Worm (Caenorhabditis elegans) whole organism, early embryonic: ENCODE measurements around the gene mec-5.

Source experiments
- B0310.2 ChIP-seq: sonication (generic microtip); optimal IDR thresholded peaks from 2 replicates; lab custom pipeline; 2016; ENCODE audit warnings: mild to moderate bottlenecking, missing genetic modification characterization, missing compliant biosample characterization
- F13C5.2 ChIP-seq: sonication (generic microtip); optimal IDR thresholded peaks from 2 replicates; lab custom pipeline; 2017; ENCODE audit warnings: mild to moderate bottlenecking, missing genetic modification characterization, inconsistent platforms, missing compliant biosample characterization
- aly-1 ChIP-seq: sonication (generic microtip); optimal IDR thresholded peaks from 2 replicates; lab custom pipeline; 2016; ENCODE audit warnings: missing genetic modification characterization, missing compliant biosample characterization
- ama-1 ChIP-seq: fragments of 150-350 bp; optimal IDR thresholded peaks from 2 replicates; lab custom pipeline; 2014
- ceh-13 ChIP-seq: fragments of 200-800 bp; sonication (Bioruptor generic); optimal IDR thresholded peaks from 2 replicates; lab custom pipeline; 2018; ENCODE audit warnings: mild to moderate bottlenecking, missing genetic modification characterization, missing compliant biosample characterization
- ceh-36 ChIP-seq: sonication (generic microtip); optimal IDR thresholded peaks from 2 replicates; lab custom pipeline; 2016; ENCODE audit warnings: missing genetic modification characterization, inconsistent platforms, missing compliant biosample characterization
- ets-7 ChIP-seq: sonication (generic microtip); optimal IDR thresholded peaks from 2 replicates; lab custom pipeline; 2016; ENCODE audit warnings: missing genotype, missing genetic modification characterization, missing compliant biosample characterization
- flt-1 ChIP-seq: fragments of 200-800 bp; sonication (Bioruptor generic); IDR thresholded peaks from 2 replicates; pipeline ENCODE4 v1.3.6; 2022; ENCODE audit warnings: missing genetic modification characterization, missing compliant biosample characterization
- hmbx-1 ChIP-seq: sonication (generic microtip); optimal IDR thresholded peaks from 2 replicates; lab custom pipeline; 2016; ENCODE audit warnings: mild to moderate bottlenecking, missing genetic modification characterization, missing compliant biosample characterization
- hmg-4 ChIP-seq: fragments of 200-800 bp; sonication (Bioruptor generic); optimal IDR thresholded peaks from 2 replicates; lab custom pipeline; 2018; ENCODE audit warnings: mild to moderate bottlenecking, missing genetic modification characterization, missing compliant biosample characterization
- hnd-1 ChIP-seq: sonication (generic microtip); optimal IDR thresholded peaks from 2 replicates; lab custom pipeline; 2016; ENCODE audit warnings: missing genetic modification characterization, missing compliant biosample characterization
- pes-1 ChIP-seq: fragments of 200-800 bp; sonication (Bioruptor generic); IDR thresholded peaks from 2 replicates; pipeline ENCODE4 v1.3.6; 2022; ENCODE audit warnings: missing genetic modification reagents, missing genetic modification characterization, missing compliant biosample characterization
- scrt-1 ChIP-seq: fragments of 200-800 bp; sonication (Bioruptor generic); IDR thresholded peaks from 2 replicates; pipeline ENCODE4 v1.3.6; 2022; ENCODE audit warnings: missing genetic modification characterization, missing compliant biosample characterization
- sea-1 ChIP-seq: fragments of 200-800 bp; sonication (Bioruptor generic); conservative IDR thresholded peaks from 2 replicates; pipeline ENCODE4 v1.3.6; 2022; ENCODE audit warnings: missing genetic modification characterization, missing compliant biosample characterization
- tbx-11 ChIP-seq: fragments of 200-800 bp; sonication (Bioruptor generic); IDR thresholded peaks from 2 replicates; pipeline ENCODE4 v1.3.6; 2022; ENCODE audit warnings: missing genetic modification characterization, missing compliant biosample characterization
- tbx-37 ChIP-seq: fragments of 200-800 bp; sonication (Bioruptor generic); conservative IDR thresholded peaks from 2 replicates; pipeline ENCODE4 v1.3.6; 2022; ENCODE audit warnings: missing genetic modification reagents, missing genetic modification characterization, missing compliant biosample characterization
- tra-4 ChIP-seq: sonication (generic microtip); optimal IDR thresholded peaks from 2 replicates; lab custom pipeline; 2017; ENCODE audit warnings: missing genetic modification characterization, missing compliant biosample characterization

mec-5 gene

DNA sequence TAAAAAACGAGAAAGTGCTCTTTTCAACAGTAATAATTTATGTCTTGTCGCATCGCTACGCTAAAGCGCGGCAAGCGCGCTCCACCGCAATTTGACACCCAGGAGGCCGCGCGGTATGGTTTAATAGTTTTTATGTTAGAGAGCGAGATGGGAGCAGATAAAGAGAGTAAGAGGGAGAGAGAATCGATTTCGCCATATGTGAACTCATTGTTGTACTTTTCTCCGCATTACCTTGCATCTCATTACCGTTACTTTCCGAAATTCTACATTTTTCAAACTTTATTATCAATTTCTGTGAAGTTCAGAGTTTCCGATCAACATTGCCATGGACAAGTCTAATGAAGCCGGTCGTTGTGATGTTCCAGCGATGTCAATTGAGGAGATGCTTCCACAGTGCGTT, 20.4 kb upstream of the mec-5 start, which contains the start of gene F31B9.3:
Gene F31B9.3, plus strand, starts transcription at position 301 of the 400 bp plus-strand sequence.
- TF ChIP-seq pes-1 (GFP tag; lab: Robert Waterston, UW) (no peak), hnd-1 (tag; lab: Kevin White, UChicago) (no peak), ama-1 (lab: Kevin White, UChicago) (no peak), scrt-1 (GFP tag; lab: Robert Waterston, UW) (no peak), ets-7 (tag; lab: Kevin White, UChicago) (no peak), ceh-13 (GFP tag; lab: Kevin White, UChicago) (no peak)

DNA sequence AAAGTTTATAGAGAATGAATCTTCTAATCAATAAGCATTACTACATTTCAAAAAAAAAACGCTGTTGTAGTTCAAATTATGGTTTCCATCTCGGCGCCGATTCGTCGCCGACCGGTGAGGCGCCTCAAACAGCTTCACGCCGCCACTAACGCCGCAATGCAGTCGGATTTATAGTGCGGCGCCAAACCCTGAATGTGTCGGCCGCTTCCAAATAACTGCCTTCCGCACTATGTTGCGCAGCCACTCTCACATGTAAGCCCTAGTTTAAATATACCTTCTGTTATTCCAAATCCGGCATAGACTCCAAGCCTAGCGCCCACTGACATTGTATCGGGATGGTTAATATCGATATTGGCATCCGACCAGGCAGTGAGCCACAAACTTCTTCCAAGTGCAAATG, 10.9 kb upstream of the mec-5 start:
- no peak for TF ChIP-seq tra-4 (tag; lab: Kevin White, UChicago)
- TF ChIP-seq tbx-11 (GFP tag; lab: Robert Waterston, UW): no peak
- no peak for TF ChIP-seq sea-1 (GFP tag; lab: Robert Waterston, UW)
- TF ChIP-seq hmg-4 (GFP tag; lab: Kevin White, UChicago): no peak
- TF ChIP-seq tbx-37 (GFP tag; lab: Robert Waterston, UW): no peak
- no peak for TF ChIP-seq B0310.2 (tag; lab: Kevin White, UChicago)
- no peak for TF ChIP-seq hnd-1 (tag; lab: Kevin White, UChicago)
- TF ChIP-seq flt-1: no peak
- TF ChIP-seq ceh-36: no peak
- no peak for TF ChIP-seq ets-7 (tag; lab: Kevin White, UChicago)
- TF ChIP-seq F13C5.2: no peak
- no peak for TF ChIP-seq ceh-13 (GFP tag; lab: Kevin White, UChicago)
- TF ChIP-seq ama-1 (lab: Kevin White, UChicago): no peak
- TF ChIP-seq aly-1 (tag; lab: Kevin White, UChicago): no peak
- TF ChIP-seq hmbx-1 (tag; lab: Kevin White, UChicago): no peak
- no peak for TF ChIP-seq scrt-1 (GFP tag; lab: Robert Waterston, UW)
- TF ChIP-seq pes-1 (GFP tag; lab: Robert Waterston, UW): no peak

DNA sequence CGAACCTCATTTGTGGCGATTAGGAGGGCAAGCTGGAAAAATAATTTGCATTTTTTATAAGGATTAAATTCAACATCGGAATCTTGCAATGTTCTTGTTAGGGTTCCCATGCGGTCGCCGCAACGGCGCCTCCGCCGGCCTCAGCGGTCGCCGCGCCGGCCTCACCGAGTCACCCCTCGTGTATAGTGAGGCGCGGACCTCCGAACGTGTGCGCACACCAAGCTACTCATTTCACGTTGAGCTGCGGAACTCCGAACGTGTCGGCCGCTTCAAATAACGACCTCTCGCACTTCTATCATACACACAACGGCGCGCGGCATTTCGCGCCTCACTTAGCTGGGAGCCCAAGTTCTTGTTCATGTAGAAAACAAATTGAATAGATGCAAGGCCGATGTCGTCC, 6.0 kb upstream of the mec-5 start:
- no peak for TF ChIP-seq scrt-1 (GFP tag; lab: Robert Waterston, UW)
- TF ChIP-seq B0310.2 (tag; lab: Kevin White, UChicago): no peak
- TF ChIP-seq tbx-37 (GFP tag; lab: Robert Waterston, UW): no peak
- no peak for TF ChIP-seq ceh-36
- no peak for TF ChIP-seq ceh-13 (GFP tag; lab: Kevin White, UChicago)
- no peak for TF ChIP-seq hmbx-1 (tag; lab: Kevin White, UChicago)
- TF ChIP-seq F13C5.2: no peak
- TF ChIP-seq hmg-4 (GFP tag; lab: Kevin White, UChicago): no peak
- TF ChIP-seq flt-1: no peak
- no peak for TF ChIP-seq ama-1 (lab: Kevin White, UChicago)
- no peak for TF ChIP-seq tra-4 (tag; lab: Kevin White, UChicago)
- no peak for TF ChIP-seq tbx-11 (GFP tag; lab: Robert Waterston, UW)
- TF ChIP-seq sea-1 (GFP tag; lab: Robert Waterston, UW): no peak
- no peak for TF ChIP-seq pes-1 (GFP tag; lab: Robert Waterston, UW)
- TF ChIP-seq ets-7 (tag; lab: Kevin White, UChicago): no peak
- no peak for TF ChIP-seq aly-1 (tag; lab: Kevin White, UChicago)
- no peak for TF ChIP-seq hnd-1 (tag; lab: Kevin White, UChicago)

DNA sequence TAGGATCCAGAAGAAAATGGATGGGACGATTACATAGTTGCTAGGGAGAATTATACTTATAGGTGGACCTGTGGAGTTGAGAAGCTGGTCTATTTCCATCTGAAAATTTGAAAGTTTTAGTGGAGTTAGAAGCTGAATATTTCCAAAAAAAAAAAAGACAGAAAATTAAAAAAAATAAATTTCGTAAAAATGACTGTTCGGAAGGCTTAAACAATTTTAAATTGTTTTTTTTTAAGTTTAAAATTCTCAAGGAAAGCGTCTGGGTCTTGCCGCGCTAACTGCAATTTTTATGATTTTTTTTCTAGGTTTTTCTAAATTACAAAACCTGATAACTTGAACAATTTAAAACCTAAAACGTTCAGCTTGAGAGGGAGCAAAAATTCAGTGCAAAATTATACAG, 4.6 kb upstream of the mec-5 start, which contains the start of gene mrp-3:
Gene mrp-3, minus strand, starts transcription at position 101 of the 400 bp plus-strand sequence.
- TF ChIP-seq ceh-13 (GFP tag; lab: Kevin White, UChicago): no peak
- TF ChIP-seq F13C5.2: no peak
- TF ChIP-seq hmg-4 (GFP tag; lab: Kevin White, UChicago): no peak
- no peak for TF ChIP-seq hnd-1 (tag; lab: Kevin White, UChicago)
- no peak for TF ChIP-seq tbx-11 (GFP tag; lab: Robert Waterston, UW)
- no peak for TF ChIP-seq pes-1 (GFP tag; lab: Robert Waterston, UW)
- no peak for TF ChIP-seq tbx-37 (GFP tag; lab: Robert Waterston, UW)
- no peak for TF ChIP-seq hmbx-1 (tag; lab: Kevin White, UChicago)
- TF ChIP-seq scrt-1 (GFP tag; lab: Robert Waterston, UW): no peak
- no peak for TF ChIP-seq ets-7 (tag; lab: Kevin White, UChicago)
- TF ChIP-seq ama-1 (lab: Kevin White, UChicago): no peak
- no peak for TF ChIP-seq flt-1
- no peak for TF ChIP-seq aly-1 (tag; lab: Kevin White, UChicago)
- no peak for TF ChIP-seq B0310.2 (tag; lab: Kevin White, UChicago)
- no peak for TF ChIP-seq sea-1 (GFP tag; lab: Robert Waterston, UW)
- TF ChIP-seq ceh-36: no peak
- TF ChIP-seq tra-4 (tag; lab: Kevin White, UChicago): no peak

DNA sequence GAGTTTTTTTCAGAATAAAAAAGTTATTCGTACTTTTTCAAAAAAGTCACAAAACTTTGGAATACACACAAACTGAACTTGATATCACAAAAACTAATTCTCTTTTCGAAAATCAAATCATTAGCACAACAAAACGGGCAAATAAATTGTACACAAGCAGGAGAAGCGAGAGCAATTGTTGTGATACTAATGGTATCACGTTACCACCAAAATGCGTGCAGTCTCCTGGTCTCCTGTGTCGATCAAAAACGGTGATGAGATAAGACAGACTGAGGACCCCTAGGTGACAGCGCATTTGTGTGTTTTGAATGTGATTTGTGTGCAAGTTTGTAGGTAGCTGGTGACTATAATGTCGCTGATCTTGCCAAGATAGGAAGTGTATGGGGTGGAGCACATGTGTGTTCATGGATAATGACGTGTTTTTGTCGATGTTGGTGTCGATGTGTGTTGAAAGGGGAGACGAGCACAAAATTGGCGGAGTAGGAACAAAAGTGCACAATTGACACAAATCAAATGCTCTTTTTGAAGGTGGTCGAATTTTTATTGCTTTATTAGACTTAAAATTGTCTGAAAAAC, 4.0 kb upstream of the mec-5 start:
- no peak for TF ChIP-seq tbx-37 (GFP tag; lab: Robert Waterston, UW)
- no peak for TF ChIP-seq aly-1 (tag; lab: Kevin White, UChicago)

DNA sequence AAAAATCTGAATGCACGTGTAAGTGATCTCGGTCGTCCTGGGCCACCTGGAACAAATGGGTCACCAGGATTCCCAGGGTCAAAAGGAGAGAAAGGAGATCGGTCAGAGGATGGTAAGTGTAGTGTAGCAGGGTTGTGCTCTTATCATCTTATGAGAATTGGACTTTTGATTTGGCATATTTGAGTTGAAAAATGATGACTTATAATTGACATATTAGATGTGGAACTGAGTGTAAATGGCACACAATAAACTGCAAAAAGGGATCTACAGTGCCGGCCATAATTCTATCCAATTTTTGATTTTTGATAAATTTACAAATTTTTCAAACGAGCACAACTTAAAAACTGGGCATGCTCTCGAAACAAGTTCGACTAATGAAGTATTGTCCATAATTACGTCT, 389 bp downstream of the mec-5 start:
- TF ChIP-seq sea-1 (GFP tag; lab: Robert Waterston, UW) (no peak), pes-1 (GFP tag; lab: Robert Waterston, UW) (no peak), F13C5.2 (no peak), hmg-4 (GFP tag; lab: Kevin White, UChicago) (no peak), flt-1 (no peak), B0310.2 (tag; lab: Kevin White, UChicago) (no peak), scrt-1 (GFP tag; lab: Robert Waterston, UW) (no peak), ama-1 (lab: Kevin White, UChicago) (no peak), ceh-13 (GFP tag; lab: Kevin White, UChicago) (no peak)

DNA sequence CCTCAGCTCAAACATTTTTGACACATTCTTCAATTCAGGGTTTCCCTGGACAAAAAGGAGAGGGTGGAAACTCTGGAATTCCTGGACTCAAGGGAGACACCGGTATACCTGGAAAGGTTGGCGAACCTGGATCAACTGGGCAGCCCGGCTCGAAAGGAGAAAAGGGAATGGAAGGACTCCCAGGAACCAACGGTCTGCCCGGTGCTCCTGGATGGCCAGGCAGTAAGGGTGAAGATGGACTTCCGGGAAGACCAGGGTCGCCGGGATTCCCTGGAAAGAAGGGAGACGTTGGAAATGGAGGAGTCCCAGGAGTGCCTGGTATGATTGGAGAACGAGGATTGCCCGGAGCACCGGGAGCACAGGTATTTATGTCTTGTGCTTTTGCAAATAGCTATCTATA, 2.0 kb downstream of the mec-5 start:
- TF ChIP-seq scrt-1 (GFP tag; lab: Robert Waterston, UW) (no peak), flt-1 (no peak), ceh-13 (GFP tag; lab: Kevin White, UChicago) (no peak), F13C5.2 (no peak), hnd-1 (tag; lab: Kevin White, UChicago) (no peak)
